Worm (Caenorhabditis elegans): ENCODE measurements around the gene T28C6.3.

ce11 chrIV:8796246-8796645 lies 23.9 kb upstream of the T28C6.3 start:
- TF ChIP-seq pha-4 (tag; optimal IDR thresholded peaks at IDR 0.05): no peak
- no peak for TF ChIP-seq snpc-4 (tag; optimal IDR thresholded peaks at IDR 0.05)
- no peak for TF ChIP-seq nhr-28 (tag; optimal IDR thresholded peaks at IDR 0.05)
- TF ChIP-seq blmp-1 (tag; optimal IDR thresholded peaks at IDR 0.05): no peak
- TF ChIP-seq lin-13 (tag; optimal IDR thresholded peaks at IDR 0.05): no peak
- TF ChIP-seq lsy-2 (tag; optimal IDR thresholded peaks at IDR 0.05): no peak
- TF ChIP-seq bed-3 (GFP tag; optimal IDR thresholded peaks at IDR 0.05): no peak
- TF ChIP-seq elt-1 (tag; optimal IDR thresholded peaks at IDR 0.05; ENCODE audit: borderline replicate concordance, insufficient read depth): no peak
- no peak for TF ChIP-seq unc-39 (tag; optimal IDR thresholded peaks at IDR 0.05)
- TF ChIP-seq sptf-1 (tag; optimal IDR thresholded peaks at IDR 0.05): no peak
- no peak for TF ChIP-seq unc-62 (GFP tag; optimal IDR thresholded peaks at IDR 0.05)
- no peak for TF ChIP-seq ceh-83 (GFP tag; optimal IDR thresholded peaks at IDR 0.05)

All from whole organism, mixed stage, embryonic.